Fruit fly (Drosophila melanogaster): ENCODE data around the gene PolE1.

The PolE1 gene

DNA sequence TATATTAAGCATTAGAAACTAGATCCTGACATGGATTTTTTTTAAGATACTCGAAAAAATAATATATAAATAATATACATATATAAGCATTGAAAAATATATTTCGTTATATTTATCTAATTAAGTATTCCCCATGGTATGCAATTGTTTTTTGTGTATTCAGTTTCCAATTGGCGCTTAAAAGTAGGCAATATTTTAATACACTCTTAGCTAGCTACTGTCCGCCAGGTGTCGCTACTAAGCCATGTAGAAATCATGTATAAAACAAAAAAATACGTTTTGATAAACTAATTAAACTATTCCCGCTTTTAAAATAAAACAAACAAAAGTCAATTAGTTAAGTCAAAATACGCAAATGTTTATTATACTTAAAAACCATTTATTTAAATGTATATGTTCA, 16.6 kb upstream of the PolE1 start (continued):
- TF ChIP-seq Max (GFP tag; optimal IDR thresholded peaks at IDR 0.05) (peak; percentile 45), CG6854 (GFP tag; optimal IDR thresholded peaks at IDR 0.05) (no peak), CG33213 (GFP tag; optimal IDR thresholded peaks at IDR 0.05) (peak; percentile 64), CG16815 (GFP tag; optimal IDR thresholded peaks at IDR 0.05) (no peak), CG9817 (tag; optimal IDR thresholded peaks at IDR 0.05) (no peak), sima (GFP tag; optimal IDR thresholded peaks at IDR 0.05) (no peak), dmrt99B (tag; optimal IDR thresholded peaks at IDR 0.05) (peak; percentile 38), fd102C (GFP tag; optimal IDR thresholded peaks at IDR 0.05) (peak; percentile 56), maf-S (GFP tag; optimal IDR thresholded peaks at IDR 0.05) (no peak), CG17829 (tag; optimal IDR thresholded peaks at IDR 0.05) (peak; percentile 67), Chrac-16 (GFP tag; optimal IDR thresholded peaks at IDR 0.05) (peak; percentile 7), oc (tag; optimal IDR thresholded peaks at IDR 0.05) (no peak), Doc3 (GFP tag; IDR thresholded peaks at IDR 0.05; ENCODE audit: partially characterized antibody) (no peak), rib (GFP tag; IDR thresholded peaks at IDR 0.05) (no peak), ab (GFP tag; optimal IDR thresholded peaks at IDR 0.05) (no peak), Bdp1 (GFP tag; optimal IDR thresholded peaks at IDR 0.05) (no peak), lbe (GFP tag; optimal IDR thresholded peaks at IDR 0.05) (no peak), CG12769 (tag; optimal IDR thresholded peaks at IDR 0.05) (no peak), HLHmδ (GFP tag; optimal IDR thresholded peaks at IDR 0.05) (no peak), CG6272 (GFP tag; IDR thresholded peaks at IDR 0.05) (no peak), ase (GFP tag; IDR thresholded peaks at IDR 0.05) (peak; percentile 45; the same call in 1 of the 3 replicates), Deaf1 (tag; optimal IDR thresholded peaks at IDR 0.05) (peak; percentile 14), CG9437 (GFP tag; optimal IDR thresholded peaks at IDR 0.05) (peak; percentile 45), sr (GFP tag; IDR thresholded peaks at IDR 0.05) (no peak), Xbp1 (GFP tag; optimal IDR thresholded peaks at IDR 0.05) (peak; percentile 68), CG3065 (GFP tag; optimal IDR thresholded peaks at IDR 0.05) (peak; percentile 10), gfzf (GFP tag; optimal IDR thresholded peaks at IDR 0.05) (no peak), stc (GFP tag; IDR thresholded peaks at IDR 0.05) (peak; percentile 41; the same call in 1 of the 2 replicates), gce (GFP tag; IDR thresholded peaks at IDR 0.05) (no peak), CG4854 (GFP tag; optimal IDR thresholded peaks at IDR 0.05) (peak; percentile 41), CG34224 (GFP tag; IDR thresholded peaks at IDR 0.05; ENCODE audit: partially characterized antibody) (no peak), Stat92E (GFP tag; optimal IDR thresholded peaks at IDR 0.05) (no peak), CG14860 (GFP tag; IDR thresholded peaks at IDR 0.05; ENCODE audit: partially characterized antibody) (no peak), ERR (GFP tag; optimal IDR thresholded peaks at IDR 0.05) (no peak), toy (GFP tag; IDR thresholded peaks at IDR 0.05) (no peak), Sry-δ (GFP tag; optimal IDR thresholded peaks at IDR 0.05) (no peak), Med (GFP tag) (peak; percentile 94), CG31388 (GFP tag; optimal IDR thresholded peaks at IDR 0.05) (no peak), trem (tag; optimal IDR thresholded peaks at IDR 0.05) (peak; percentile 54), CG17359 (tag; optimal IDR thresholded peaks at IDR 0.05) (peak; percentile 63), crp (GFP tag; optimal IDR thresholded peaks at IDR 0.05) (no peak), CG1602 (GFP tag; optimal IDR thresholded peaks at IDR 0.05) (peak; percentile 38), Dbx (GFP tag; IDR thresholded peaks at IDR 0.05) (no peak), CG18011 (GFP tag; optimal IDR thresholded peaks at IDR 0.05) (no peak), Hr39 (optimal IDR thresholded peaks at IDR 0.05) (no peak), Ets65A (GFP tag) (peak; percentile 70), ap (GFP tag; IDR thresholded peaks at IDR 0.05) (0 out of 2 replicates have a peak, but pooled peaks have one; percentile 13), Hmx (GFP tag; optimal IDR thresholded peaks at IDR 0.05) (no peak), Doc2 (GFP tag; IDR thresholded peaks at IDR 0.05) (no peak), CG34422 (GFP tag; IDR thresholded peaks at IDR 0.05) (peak; percentile 30; the same call in 1 of the 3 replicates), Dll (GFP tag; IDR thresholded peaks at IDR 0.05; ENCODE audit: partially characterized antibody) (no peak), danr (GFP tag; IDR thresholded peaks at IDR 0.05) (no peak)
